Worm (Caenorhabditis elegans): ENCODE measurements around the gene hyl-2.
A peak's percentile ranks its signal among the peaks of the same experiment; 100 is the strongest.

The hyl-2 gene

ce11 chrX:4706755-4707226 lies 7.5 kb upstream of the hyl-2 start, which contains the start of gene dhhc-10 (continued):
- TF ChIP-seq egl-43 (GFP tag; IDR thresholded peaks at IDR 0.05): peak; percentile 62; the same call in 1 of the 2 replicates
- peak; percentile 84 for TF ChIP-seq pqm-1 (tag; optimal IDR thresholded peaks at IDR 0.05)
- TF ChIP-seq mes-2 (tag; optimal IDR thresholded peaks at IDR 0.05; ENCODE audit: poor library complexity, severe bottlenecking): peak; percentile 74
- peak in 1 of 2 experiments; percentile 35 for TF ChIP-seq hif-1 (tag; optimal IDR thresholded peaks at IDR 0.05)
- TF ChIP-seq egl-27 (tag; optimal IDR thresholded peaks at IDR 0.05): no peak
- no peak for TF ChIP-seq nhr-11 (tag; optimal IDR thresholded peaks at IDR 0.05)
- no peak for TF ChIP-seq ces-1 (GFP tag; optimal IDR thresholded peaks at IDR 0.05)
- peak; percentile 37 for TF ChIP-seq dpl-1 (GFP tag; optimal IDR thresholded peaks at IDR 0.05)
- TF ChIP-seq aha-1 (tag): peak; percentile 69
- TF ChIP-seq nhr-28 (tag; optimal IDR thresholded peaks at IDR 0.05): peak; percentile 74
- no peak for TF ChIP-seq F26F4.8 (GFP tag; conservative IDR thresholded peaks at IDR 0.05)
- 0 out of 2 replicates have a peak, but pooled peaks have one; percentile 35 for TF ChIP-seq hmg-1.1 (GFP tag; IDR thresholded peaks at IDR 0.05)

ce11 chrX:4705666-4706065 lies 6.4 kb upstream of the hyl-2 start:
- TF ChIP-seq nhr-25 (tag; optimal IDR thresholded peaks at IDR 0.05; ENCODE audit: borderline replicate concordance, insufficient read depth) (peak; percentile 29), hif-1 (tag; optimal IDR thresholded peaks at IDR 0.05) (no peak), mxl-3 (GFP tag; optimal IDR thresholded peaks at IDR 0.05) (no peak), dmd-9 (GFP tag; IDR thresholded peaks at IDR 0.05) (no peak), Y48G9A.11 (GFP tag; IDR thresholded peaks at IDR 0.05) (no peak), aly-2 (tag; optimal IDR thresholded peaks at IDR 0.05) (no peak), hlh-11 (tag; optimal IDR thresholded peaks at IDR 0.05) (no peak), tag-97 (GFP tag; IDR thresholded peaks at IDR 0.05) (no peak)

- TF ChIP-seq spr-3 (GFP tag; optimal IDR thresholded peaks at IDR 0.05) (no peak), dmd-6 (GFP tag; IDR thresholded peaks at IDR 0.05) (no peak), nhr-10 (tag; optimal IDR thresholded peaks at IDR 0.05) (no peak), snpc-1.2 (GFP tag; IDR thresholded peaks at IDR 0.05) (no peak), fkh-10 (GFP tag; optimal IDR thresholded peaks at IDR 0.05) (no peak), R02D3.7 (tag; optimal IDR thresholded peaks at IDR 0.05) (no peak), egl-43 (GFP tag; IDR thresholded peaks at IDR 0.05) (no peak), mes-2 (tag; optimal IDR thresholded peaks at IDR 0.05; ENCODE audit: poor library complexity, severe bottlenecking) (no peak), aha-1 (tag) (no peak), ceh-44 (GFP tag; IDR thresholded peaks at IDR 0.05) (no peak), mxl-3 (GFP tag; optimal IDR thresholded peaks at IDR 0.05) (no peak)
These were observed 5.6 kb upstream of the hyl-2 start, which contains the start of gene aqp-8 for ce11 chrX:4704877-4705276. aqp-8 (minus strand) TSS chrX:4704977.

ce11 chrX:4700083-4700482 lies 822 bp upstream of the hyl-2 start:
- TF ChIP-seq lir-3 (tag; optimal IDR thresholded peaks at IDR 0.05): no peak
- peak; percentile 23 for TF ChIP-seq hlh-30 (tag; optimal IDR thresholded peaks at IDR 0.05; ENCODE audit: insufficient read depth)
- TF ChIP-seq lin-15B (tag; optimal IDR thresholded peaks at IDR 0.05): no peak
- no peak for TF ChIP-seq ZK337.2 (GFP tag; IDR thresholded peaks at IDR 0.05)
- no peak for TF ChIP-seq egl-43 (GFP tag; IDR thresholded peaks at IDR 0.05)
- no peak for TF ChIP-seq daf-19 (GFP tag; conservative IDR thresholded peaks at IDR 0.05)
- no peak for TF ChIP-seq ama-1 (optimal IDR thresholded peaks at IDR 0.05)
- no peak for TF ChIP-seq skn-1 (tag; optimal IDR thresholded peaks at IDR 0.05)
- TF ChIP-seq lin-13 (GFP tag; optimal IDR thresholded peaks at IDR 0.05): no peak
- TF ChIP-seq ceh-62 (tag; optimal IDR thresholded peaks at IDR 0.05): no peak
- no peak for TF ChIP-seq ceh-32 (tag; optimal IDR thresholded peaks at IDR 0.05; ENCODE audit: poor library complexity)
- no peak for TF ChIP-seq vab-7 (GFP tag; IDR thresholded peaks at IDR 0.05)
- TF ChIP-seq pqm-1 (tag; optimal IDR thresholded peaks at IDR 0.05): peak; percentile 94
- no peak for TF ChIP-seq dmd-9 (GFP tag; IDR thresholded peaks at IDR 0.05)
- no peak for TF ChIP-seq T20F7.1 (GFP tag; optimal IDR thresholded peaks at IDR 0.05)
- no peak for TF ChIP-seq D1046.2 (GFP tag; IDR thresholded peaks at IDR 0.05)
- no peak for TF ChIP-seq F10B5.3 (tag; optimal IDR thresholded peaks at IDR 0.05)
- no peak for TF ChIP-seq T26A8.4 (GFP tag; IDR thresholded peaks at IDR 0.05)
- TF ChIP-seq Y105C5A.15 (GFP tag; IDR thresholded peaks at IDR 0.05): no peak
- no peak for TF ChIP-seq ZK546.5 (tag; optimal IDR thresholded peaks at IDR 0.05)
- no peak for TF ChIP-seq tag-97 (GFP tag; IDR thresholded peaks at IDR 0.05)
- no peak for TF ChIP-seq egl-27 (tag; optimal IDR thresholded peaks at IDR 0.05)
- no peak for TF ChIP-seq lim-7 (GFP tag; IDR thresholded peaks at IDR 0.05)
- TF ChIP-seq Y48G9A.11 (GFP tag; IDR thresholded peaks at IDR 0.05): no peak
- no peak for TF ChIP-seq nhr-11 (tag; optimal IDR thresholded peaks at IDR 0.05)
- no peak for TF ChIP-seq spr-3 (GFP tag; optimal IDR thresholded peaks at IDR 0.05)
- TF ChIP-seq F44E2.7 (GFP tag; IDR thresholded peaks at IDR 0.05): no peak

Measured in whole organism, L4 larva.